Worm (Caenorhabditis elegans) whole organism, L1 larva: ENCODE data around the gene amt-4.

Experiments
- lin-15B ChIP-seq: fragments of 150-350 bp; sonication (generic microtip); optimal IDR thresholded peaks from 3 replicates; lab custom pipeline; 2014; ENCODE audit warnings: missing biosample characterization, missing genetic modification characterization
- lsy-2 ChIP-seq, 2 experiments: fragments of 150-350 bp; optimal IDR thresholded peaks; 2 replicates each; lab custom pipeline; 2014; ENCODE audit warnings: missing biosample characterization in 2 of 2, missing genetic modification characterization in 2 of 2
- nhr-11 ChIP-seq: fragments of 150-350 bp; optimal IDR thresholded peaks from 2 replicates; lab custom pipeline; 2014; ENCODE audit warnings: missing biosample characterization, missing genetic modification characterization
- nhr-12 ChIP-seq: sonication (generic microtip); optimal IDR thresholded peaks from 2 replicates; lab custom pipeline; 2017; ENCODE audit warnings: missing biosample characterization, missing genetic modification characterization

DNA sequence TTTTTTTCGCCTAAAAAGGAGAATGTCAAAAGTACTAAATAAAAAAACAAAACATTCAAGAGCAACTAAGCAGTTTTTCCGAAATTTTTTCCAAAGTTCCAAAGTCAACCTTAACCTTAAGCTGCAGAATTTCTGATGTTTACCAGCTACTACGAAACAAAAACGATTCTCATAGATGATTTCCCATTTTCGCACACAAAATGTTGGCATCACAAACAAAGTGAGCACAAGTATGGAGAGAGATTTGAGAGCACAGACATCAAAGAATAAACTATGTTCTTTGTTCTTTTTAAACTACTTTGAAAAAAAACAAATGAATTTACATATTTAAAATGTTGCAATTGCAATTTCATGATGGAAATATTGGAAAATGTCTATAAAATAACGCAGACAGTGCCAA, 41.8 kb upstream of the amt-4 start:
- TF ChIP-seq lin-15B (tag; lab: Kevin White, UChicago), result no peak
- no peak for TF ChIP-seq nhr-11
- TF ChIP-seq nhr-12 (tag; lab: Kevin White, UChicago), result no peak
- TF ChIP-seq lsy-2 (tag; optimal IDR thresholded peaks at IDR 0.05; lab: Kevin White, UChicago), result no peak
